Worm (Caenorhabditis elegans): Measurements from ENCODE around the gene ife-5.

ife-5 gene

ce11 chrII:12324159-12324558 is 43.7 kb downstream of the ife-5 start, which contains the start of gene sre-56:
TSS of gene sre-56 (plus strand) at chrII:12324459.
- TF ChIP-seq snpc-4 (tag; optimal IDR thresholded peaks at IDR 0.05) = no peak
- TF ChIP-seq blmp-1 (tag; optimal IDR thresholded peaks at IDR 0.05) = no peak
- TF ChIP-seq ztf-11 (tag; optimal IDR thresholded peaks at IDR 0.05) = no peak
- TF ChIP-seq ceh-43 (GFP tag; optimal IDR thresholded peaks at IDR 0.05) = no peak
- TF ChIP-seq hlh-1 (tag; optimal IDR thresholded peaks at IDR 0.05) = no peak
- no peak for TF ChIP-seq pha-4 (tag; optimal IDR thresholded peaks at IDR 0.05)
- no peak for TF ChIP-seq zip-8 (tag; optimal IDR thresholded peaks at IDR 0.05)
- TF ChIP-seq ceh-39 (tag; optimal IDR thresholded peaks at IDR 0.05) = no peak
- no peak for TF ChIP-seq mls-2 (tag; optimal IDR thresholded peaks at IDR 0.05)
- no peak for TF ChIP-seq elt-1 (tag; optimal IDR thresholded peaks at IDR 0.05; ENCODE audit: borderline replicate concordance, insufficient read depth)
- TF ChIP-seq drap-1 (GFP tag; optimal IDR thresholded peaks at IDR 0.05) = no peak
- TF ChIP-seq sptf-1 (tag; optimal IDR thresholded peaks at IDR 0.05) = no peak

ce11 chrII:12328994-12329393 is 48.5 kb downstream of the ife-5 start, which contains the start of gene sre-55:
TSS of gene sre-55 (plus strand) at chrII:12329294.
- no peak for TF ChIP-seq lin-13 (tag; optimal IDR thresholded peaks at IDR 0.05)
- TF ChIP-seq elt-3 (tag; optimal IDR thresholded peaks at IDR 0.05) = no peak
- no peak for TF ChIP-seq sem-2 (GFP tag; optimal IDR thresholded peaks at IDR 0.05)
- no peak for TF ChIP-seq M03D4.4 (tag; optimal IDR thresholded peaks at IDR 0.05)
- no peak for TF ChIP-seq bed-3 (GFP tag; optimal IDR thresholded peaks at IDR 0.05)
- TF ChIP-seq drap-1 (GFP tag; optimal IDR thresholded peaks at IDR 0.05) = no peak
- TF ChIP-seq mep-1 (tag; optimal IDR thresholded peaks at IDR 0.05) = no peak
- no peak for TF ChIP-seq ceh-39 (tag; optimal IDR thresholded peaks at IDR 0.05)
- TF ChIP-seq hlh-1 (tag; optimal IDR thresholded peaks at IDR 0.05) = no peak
- no peak for TF ChIP-seq nhr-237 (tag; optimal IDR thresholded peaks at IDR 0.05)
- TF ChIP-seq ztf-11 (tag; optimal IDR thresholded peaks at IDR 0.05) = no peak
- no peak for TF ChIP-seq ces-1 (GFP tag; optimal IDR thresholded peaks at IDR 0.05)
- no peak for TF ChIP-seq mab-5 (tag; optimal IDR thresholded peaks at IDR 0.05)
- TF ChIP-seq ham-2 (GFP tag; optimal IDR thresholded peaks at IDR 0.05) = no peak
- no peak for TF ChIP-seq pha-4 (tag; optimal IDR thresholded peaks at IDR 0.05)
- no peak for TF ChIP-seq tbx-8 (GFP tag; optimal IDR thresholded peaks at IDR 0.05)
- TF ChIP-seq nhr-12 (tag; optimal IDR thresholded peaks at IDR 0.05) = no peak
- no peak for TF ChIP-seq nhr-76 (tag; optimal IDR thresholded peaks at IDR 0.05)
- TF ChIP-seq ceh-43 (GFP tag; optimal IDR thresholded peaks at IDR 0.05) = no peak
- no peak for TF ChIP-seq nhr-2 (tag; optimal IDR thresholded peaks at IDR 0.05)

- TF ChIP-seq unc-120 (tag; optimal IDR thresholded peaks at IDR 0.05; ENCODE audit: poor library complexity, severe bottlenecking) = no peak
- TF ChIP-seq M03D4.4 (tag; optimal IDR thresholded peaks at IDR 0.05) = no peak
- no peak for TF ChIP-seq elt-1 (tag; optimal IDR thresholded peaks at IDR 0.05; ENCODE audit: borderline replicate concordance, insufficient read depth)
- TF ChIP-seq mep-1 (tag; optimal IDR thresholded peaks at IDR 0.05) = no peak
- TF ChIP-seq mab-5 (tag; optimal IDR thresholded peaks at IDR 0.05) = no peak
- no peak for TF ChIP-seq ham-2 (GFP tag; optimal IDR thresholded peaks at IDR 0.05)
These were observed 52.2 kb downstream of the ife-5 start, which contains the start of gene sre-54 for ce11 chrII:12332624-12333023. TSS of gene sre-54 (plus strand) at chrII:12332924.

All from whole organism, mixed stage, embryonic.